Fruit fly (Drosophila melanogaster) whole organism, embryonic: ENCODE data around the gene CG34269.

Source experiments
- BEAF-32 ChIP-seq: fragments of 200-800 bp; sonication (Bioruptor generic); optimal IDR thresholded peaks from 3 replicates; lab custom pipeline; 2017; ENCODE audit warnings: missing biosample characterization, missing genetic modification characterization, mild to moderate bottlenecking, moderate library complexity, missing genetic modification reagents
- Bteb2 ChIP-seq: fragments of 200-800 bp; sonication (Bioruptor generic); optimal IDR thresholded peaks from 2 replicates; lab custom pipeline; 2016; ENCODE audit warnings: missing biosample characterization, missing genetic modification characterization
- CG10462 ChIP-seq: fragments of 200-800 bp; sonication (Bioruptor generic); optimal IDR thresholded peaks from 2 replicates; lab custom pipeline; 2016; ENCODE audit warnings: missing biosample characterization, missing genetic modification characterization
- CG10959 ChIP-seq: fragments of 200-800 bp; sonication (Bioruptor generic); IDR thresholded peaks from 2 replicates; pipeline ENCODE4 v1.3.6; 2022; ENCODE audit warnings: missing biosample characterization, missing genetic modification characterization
- CG11456 ChIP-seq: fragments of 200-800 bp; sonication (Bioruptor generic); IDR thresholded peaks from 3 replicates; pipeline ENCODE4 v1.3.6; 2022; ENCODE audit warnings: missing biosample characterization, missing genetic modification characterization
- CG1233 ChIP-seq: fragments of 200-800 bp; sonication (Bioruptor generic); optimal IDR thresholded peaks from 4 replicates; lab custom pipeline; 2018; ENCODE audit warnings: missing biosample characterization, mild to moderate bottlenecking, missing genetic modification characterization
- CG12391 ChIP-seq: fragments of 200-800 bp; sonication (Bioruptor generic); optimal IDR thresholded peaks from 3 replicates; lab custom pipeline; 2018; ENCODE audit warnings: missing biosample characterization, mild to moderate bottlenecking, missing genetic modification characterization, moderate library complexity
- CG13624 ChIP-seq: fragments of 200-800 bp; sonication (Bioruptor generic); optimal IDR thresholded peaks from 2 replicates; lab custom pipeline; 2016; ENCODE audit warnings: missing biosample characterization, missing genetic modification characterization
- CG14710 ChIP-seq: fragments of 200-800 bp; sonication (Bioruptor generic); optimal IDR thresholded peaks from 3 replicates; lab custom pipeline; 2019; ENCODE audit warnings: missing biosample characterization, mild to moderate bottlenecking, missing genetic modification characterization, moderate library complexity
- CG14860 ChIP-seq: fragments of 200-800 bp; sonication (Bioruptor generic); IDR thresholded peaks from 3 replicates; pipeline ENCODE4 v1.3.6; 2022; ENCODE audit warnings: missing biosample characterization, missing genetic modification characterization; ENCODE audit not compliant: partially characterized antibody
- CG1603 ChIP-seq: fragments of 200-800 bp; sonication (Bioruptor generic); optimal IDR thresholded peaks from 2 replicates; lab custom pipeline; 2019; ENCODE audit warnings: missing biosample characterization, mild to moderate bottlenecking, missing genetic modification characterization, moderate library complexity
- CG1647 ChIP-seq: fragments of 200-800 bp; sonication (Bioruptor generic); optimal IDR thresholded peaks from 3 replicates; lab custom pipeline; 2016; ENCODE audit warnings: missing biosample characterization, missing genetic modification characterization
- CG16815 ChIP-seq: fragments of 200-800 bp; sonication (Bioruptor generic); optimal IDR thresholded peaks from 3 replicates; lab custom pipeline; 2017; ENCODE audit warnings: missing biosample characterization, mild to moderate bottlenecking, missing genetic modification characterization
- CG17359 ChIP-seq: fragments of 200-800 bp; sonication (Bioruptor generic); optimal IDR thresholded peaks from 3 replicates; lab custom pipeline; 2018; ENCODE audit warnings: missing biosample characterization, mild to moderate bottlenecking, missing genetic modification characterization, moderate library complexity
- CG17385 ChIP-seq: fragments of 200-800 bp; sonication (Bioruptor generic); optimal IDR thresholded peaks from 3 replicates; lab custom pipeline; 2018; ENCODE audit warnings: missing biosample characterization, mild to moderate bottlenecking, missing genetic modification characterization
- CG3281 ChIP-seq: fragments of 200-800 bp; sonication (Bioruptor generic); optimal IDR thresholded peaks from 3 replicates; lab custom pipeline; 2017; ENCODE audit warnings: missing biosample characterization, mild to moderate bottlenecking, missing genetic modification characterization
- CG43689 ChIP-seq: fragments of 200-800 bp; sonication (Bioruptor generic); IDR thresholded peaks from 2 replicates; pipeline ENCODE4 v1.3.6; 2022; ENCODE audit warnings: missing biosample characterization, missing genetic modification characterization
- CG6254 ChIP-seq: fragments of 200-800 bp; sonication (Bioruptor generic); optimal IDR thresholded peaks from 3 replicates; lab custom pipeline; 2017; ENCODE audit warnings: mild to moderate bottlenecking, missing biosample characterization, missing genetic modification reagents, missing genetic modification characterization
- CG6683 ChIP-seq: fragments of 200-800 bp; sonication (Bioruptor generic); optimal IDR thresholded peaks from 2 replicates; lab custom pipeline; 2017; ENCODE audit warnings: missing biosample characterization, mild to moderate bottlenecking, missing genetic modification characterization, missing genetic modification reagents
- CG6689 ChIP-seq: fragments of 200-800 bp; sonication (Bioruptor generic); IDR thresholded peaks from 2 replicates; pipeline ENCODE4 v1.3.6; 2022; ENCODE audit warnings: missing biosample characterization, missing genetic modification characterization
- CG6765 ChIP-seq: fragments of 200-800 bp; sonication (Bioruptor generic); optimal IDR thresholded peaks from 3 replicates; lab custom pipeline; 2017; ENCODE audit warnings: missing biosample characterization, mild to moderate bottlenecking, missing genetic modification characterization
- CG7786 ChIP-seq: fragments of 200-800 bp; sonication (Bioruptor generic); optimal IDR thresholded peaks from 2 replicates; lab custom pipeline; 2016; ENCODE audit warnings: missing biosample characterization, missing genetic modification characterization
- CG9797 ChIP-seq: fragments of 200-800 bp; sonication (Bioruptor generic); optimal IDR thresholded peaks from 3 replicates; lab custom pipeline; 2018; ENCODE audit warnings: missing biosample characterization, mild to moderate bottlenecking, missing genetic modification characterization
- Dref ChIP-seq: fragments of 200-800 bp; sonication (Bioruptor generic); IDR thresholded peaks from 2 replicates; pipeline ENCODE4 v1.3.6; 2022; ENCODE audit warnings: missing biosample characterization, missing genetic modification characterization
- E2f1 ChIP-seq: fragments of 200-800 bp; sonication (Bioruptor generic); IDR thresholded peaks from 2 replicates; pipeline ENCODE4 v1.3.6; 2022; ENCODE audit warnings: missing biosample characterization, missing genetic modification characterization
- Gsc ChIP-seq: fragments of 200-800 bp; sonication (Bioruptor generic); IDR thresholded peaks from 2 replicates; pipeline ENCODE4 v1.3.6; 2022; ENCODE audit warnings: missing biosample characterization, missing genetic modification characterization
- Hand ChIP-seq: fragments of 200-800 bp; sonication (Bioruptor generic); optimal IDR thresholded peaks from 2 replicates; lab custom pipeline; 2017; ENCODE audit warnings: mild to moderate bottlenecking, missing biosample characterization, missing genetic modification reagents, missing genetic modification characterization
- Med ChIP-seq: fragments of 200-800 bp; sonication (Bioruptor generic); peaks from one replicate; lab custom pipeline; 2016; ENCODE audit warnings: missing biosample characterization, missing genetic modification characterization, mild to moderate bottlenecking, inconsistent platforms, moderate library complexity
- Meics ChIP-seq: fragments of 200-800 bp; sonication (Bioruptor generic); optimal IDR thresholded peaks from 2 replicates; lab custom pipeline; 2017; ENCODE audit warnings: missing biosample characterization, mild to moderate bottlenecking, missing genetic modification characterization
- Sox102F ChIP-seq: fragments of 200-800 bp; sonication (Bioruptor generic); optimal IDR thresholded peaks from 2 replicates; lab custom pipeline; 2018; ENCODE audit warnings: missing biosample characterization, mild to moderate bottlenecking, missing genetic modification characterization, moderate library complexity
- bigmax ChIP-seq: fragments of 200-800 bp; sonication (Bioruptor generic); optimal IDR thresholded peaks from 2 replicates; lab custom pipeline; 2018; ENCODE audit warnings: missing biosample characterization, mild to moderate bottlenecking, missing genetic modification characterization
- cad ChIP-seq: fragments of >200 bp; optimal IDR thresholded peaks from 2 replicates; lab custom pipeline; 2017; ENCODE audit warnings: missing biosample characterization, missing genetic modification characterization
- chm ChIP-seq: fragments of 200-800 bp; sonication (Bioruptor generic); IDR thresholded peaks from 2 replicates; pipeline ENCODE4 v1.3.6; 2022; ENCODE audit warnings: missing biosample characterization, missing genetic modification characterization
- corto ChIP-seq: fragments of 200-800 bp; sonication (Bioruptor generic); optimal IDR thresholded peaks from 2 replicates; lab custom pipeline; 2016; ENCODE audit warnings: missing biosample characterization, mild to moderate bottlenecking, missing genetic modification characterization, moderate library complexity
- ewg ChIP-seq: fragments of 200-800 bp; sonication (Bioruptor generic); optimal IDR thresholded peaks from 3 replicates; lab custom pipeline; 2017; ENCODE audit warnings: mild to moderate bottlenecking, missing biosample characterization, missing genetic modification reagents, missing genetic modification characterization
- fd96Cb ChIP-seq: fragments of 200-800 bp; sonication (Bioruptor generic); optimal IDR thresholded peaks from 2 replicates; lab custom pipeline; 2018; ENCODE audit warnings: missing biosample characterization, mild to moderate bottlenecking, missing genetic modification characterization, moderate library complexity
- gfzf ChIP-seq: fragments of 200-800 bp; sonication (Bioruptor generic); optimal IDR thresholded peaks from 2 replicates; lab custom pipeline; 2016; ENCODE audit warnings: missing biosample characterization, mild to moderate bottlenecking, missing genetic modification characterization, moderate library complexity
- gsb-n ChIP-seq: fragments of 200-800 bp; sonication (Bioruptor generic); optimal IDR thresholded peaks from 3 replicates; lab custom pipeline; 2018; ENCODE audit warnings: missing biosample characterization, mild to moderate bottlenecking, missing genetic modification characterization
- ind ChIP-seq: fragments of 200-800 bp; sonication (Bioruptor generic); optimal IDR thresholded peaks from 3 replicates; lab custom pipeline; 2016; ENCODE audit warnings: missing biosample characterization, missing genetic modification characterization
- jigr1 ChIP-seq: fragments of 200-800 bp; sonication (Bioruptor generic); IDR thresholded peaks from 3 replicates; pipeline ENCODE4 v1.3.6; 2022; ENCODE audit warnings: missing biosample characterization, missing genetic modification characterization
- kni ChIP-seq: fragments of 200-800 bp; sonication (Bioruptor generic); optimal IDR thresholded peaks from 3 replicates; lab custom pipeline; 2017; ENCODE audit warnings: mild to moderate bottlenecking, missing biosample characterization, missing genetic modification reagents, missing genetic modification characterization
- nau ChIP-seq: fragments of 200-800 bp; sonication (Bioruptor generic); optimal IDR thresholded peaks from 3 replicates; lab custom pipeline; 2017; ENCODE audit warnings: missing biosample characterization, mild to moderate bottlenecking, missing genetic modification characterization, missing genetic modification reagents
- pfk ChIP-seq: fragments of 200-800 bp; sonication (Bioruptor generic); optimal IDR thresholded peaks from 2 replicates; lab custom pipeline; 2018; ENCODE audit warnings: missing biosample characterization, mild to moderate bottlenecking, missing genetic modification characterization, moderate library complexity
- sens ChIP-seq: fragments of 200-800 bp; sonication (Bioruptor generic); peaks from one replicate; lab custom pipeline; 2016; ENCODE audit warnings: missing biosample characterization, missing genetic modification characterization
- sob ChIP-seq: fragments of 200-800 bp; sonication (Bioruptor generic); IDR thresholded peaks from 2 replicates; pipeline ENCODE4 v1.3.6; 2022; ENCODE audit warnings: missing biosample characterization, missing genetic modification characterization
- tna ChIP-seq: fragments of 200-800 bp; sonication (Bioruptor generic); IDR thresholded peaks from 2 replicates; pipeline ENCODE4 v1.3.6; 2022; ENCODE audit warnings: missing biosample characterization, missing genetic modification characterization; ENCODE audit not compliant: partially characterized antibody
- vnd ChIP-seq: fragments of 200-800 bp; sonication (Bioruptor generic); IDR thresholded peaks from 3 replicates; pipeline ENCODE4 v1.3.6; 2022; ENCODE audit warnings: missing biosample characterization, missing genetic modification characterization; ENCODE audit not compliant: partially characterized antibody
- yki ChIP-seq: fragments of >200 bp; optimal IDR thresholded peaks from 3 replicates; lab custom pipeline; 2018
- zf30C ChIP-seq: fragments of 200-800 bp; sonication (Bioruptor generic); optimal IDR thresholded peaks from 3 replicates; lab custom pipeline; 2018; ENCODE audit warnings: missing biosample characterization, mild to moderate bottlenecking, missing genetic modification characterization

CG34269 gene

dm6 chr3L:489922-490807, 38.0 kb upstream of the CG34269 start (continued):
- TF ChIP-seq CG14710 (tag; lab: Kevin White, UChicago) = peak; percentile 18
- TF ChIP-seq ewg = no peak
- TF ChIP-seq CG6689 (GFP tag; lab: Robert Waterston, UW) = no peak
- no peak for TF ChIP-seq Hand (GFP tag; lab: Kevin White, UChicago)
- no peak for TF ChIP-seq CG14860
- no peak for TF ChIP-seq CG10462 (GFP tag; lab: Kevin White, UChicago)
- TF ChIP-seq CG1647 = no peak
- TF ChIP-seq Meics = no peak
- TF ChIP-seq CG13624 = no peak
- TF ChIP-seq corto = no peak
- TF ChIP-seq CG17359 = no peak
- TF ChIP-seq yki (lab: Kevin White, UChicago) = no peak
- no peak for TF ChIP-seq CG9797 (GFP tag; lab: Kevin White, UChicago)
- TF ChIP-seq pfk (GFP tag; lab: Kevin White, UChicago) = peak; percentile 17
- TF ChIP-seq CG3281 (GFP tag; lab: Kevin White, UChicago) = peak; percentile 13
- TF ChIP-seq kni (GFP tag; lab: Kevin White, UChicago) = peak; percentile 68
- peak; percentile 20 for TF ChIP-seq cad (GFP tag; lab: Kevin White, UChicago)
- no peak for TF ChIP-seq bigmax (GFP tag; lab: Kevin White, UChicago)
- no peak for TF ChIP-seq CG12391
- TF ChIP-seq BEAF-32 (GFP tag; lab: Kevin White, UChicago) = no peak
- TF ChIP-seq CG6254 (GFP tag; lab: Kevin White, UChicago) = peak; percentile 1
- TF ChIP-seq tna (GFP tag; lab: Robert Waterston, UW) = peak; percentile 9; the same call in 1 of the 2 replicates
- 0 out of 2 replicates have a peak, but pooled peaks have one; percentile 17 for TF ChIP-seq sob (GFP tag; lab: Robert Waterston, UW)
- no peak for TF ChIP-seq fd96Cb (tag; lab: Kevin White, UChicago)
- peak; percentile 24 for TF ChIP-seq CG17385 (GFP tag; lab: Kevin White, UChicago)
- TF ChIP-seq Bteb2 (GFP tag; lab: Kevin White, UChicago) = no peak
- no peak for TF ChIP-seq Gsc (GFP tag; lab: Robert Waterston, UW)
- TF ChIP-seq CG10959 (GFP tag; lab: Robert Waterston, UW) = no peak
- peak; percentile 83 for TF ChIP-seq sens (GFP tag; lab: Kevin White, UChicago)
- TF ChIP-seq ind (GFP tag; lab: Kevin White, UChicago) = no peak
- TF ChIP-seq nau (GFP tag; lab: Kevin White, UChicago) = no peak
- no peak for TF ChIP-seq CG1233 (GFP tag; lab: Kevin White, UChicago)
- TF ChIP-seq CG16815 (GFP tag; lab: Kevin White, UChicago) = no peak
- TF ChIP-seq CG6683 (GFP tag; lab: Kevin White, UChicago) = no peak
- TF ChIP-seq vnd (GFP tag; lab: Robert Waterston, UW) = no peak
- TF ChIP-seq CG1603 (tag; lab: Kevin White, UChicago) = no peak
- TF ChIP-seq CG11456 (GFP tag; lab: Robert Waterston, UW) = no peak
- TF ChIP-seq chm (GFP tag; lab: Robert Waterston, UW) = peak; percentile 88
- no peak for TF ChIP-seq gfzf
- TF ChIP-seq jigr1 (GFP tag; lab: Robert Waterston, UW) = no peak
- no peak for TF ChIP-seq gsb-n (tag; lab: Kevin White, UChicago)
- peak; percentile 46 for TF ChIP-seq Med (GFP tag; lab: Kevin White, UChicago)
- no peak for TF ChIP-seq Dref
- TF ChIP-seq CG7786 (GFP tag; lab: Kevin White, UChicago) = no peak
- no peak for TF ChIP-seq zf30C (GFP tag; lab: Kevin White, UChicago)
- TF ChIP-seq E2f1 (GFP tag; lab: Robert Waterston, UW) = no peak; the same call in 1 of the 2 replicates
- TF ChIP-seq CG43689 (GFP tag; lab: Robert Waterston, UW) = no peak
- TF ChIP-seq Sox102F (GFP tag; lab: Kevin White, UChicago) = no peak
- TF ChIP-seq CG6765 (GFP tag; lab: Kevin White, UChicago) = no peak
